Worm (Caenorhabditis elegans) whole organism, L3 larva: Measurements from ENCODE around the gene srxa-12.

Source experiments
- ama-1 ChIP-seq: fragments of 150-350 bp; optimal IDR thresholded peaks from 2 replicates; lab custom pipeline; 2018
- ceh-16 ChIP-seq: sonication (generic microtip); optimal IDR thresholded peaks from 2 replicates; lab custom pipeline; 2017; ENCODE audit warnings: missing biosample characterization, missing genetic modification characterization
- unc-39 ChIP-seq: sonication (generic microtip); optimal IDR thresholded peaks from 4 replicates; lab custom pipeline; 2017; ENCODE audit warnings: missing biosample characterization, missing genetic modification characterization

DNA sequence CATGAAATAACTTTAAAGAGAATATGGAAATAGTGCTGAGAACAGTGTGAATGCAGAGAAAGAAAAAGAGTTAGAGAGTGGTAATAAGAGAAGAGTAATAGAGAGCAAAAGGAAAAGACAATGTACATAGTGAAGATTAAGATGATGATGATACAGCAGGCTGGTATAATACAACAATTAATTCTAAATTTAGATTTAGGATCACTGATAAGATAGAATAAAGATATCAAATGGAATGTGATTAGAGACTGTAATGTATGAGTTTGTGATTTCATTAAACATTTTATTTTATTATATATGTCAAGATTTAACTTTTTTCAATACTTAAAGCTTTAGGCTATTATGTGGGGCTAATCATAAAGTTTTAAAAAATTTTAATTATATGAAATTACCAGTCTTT is 26.7 kb downstream of the srxa-12 start, which contains the start of gene R10D12.8:
- TF ChIP-seq unc-39 (tag; lab: Kevin White, UChicago) (no peak), ama-1 (lab: Kevin White, UChicago) (no peak), ceh-16 (tag; lab: Kevin White, UChicago) (no peak)
